Fruit fly (Drosophila melanogaster) whole organism, embryonic: ENCODE data around the gene CG13605.
A peak's percentile ranks its signal among the peaks of the same experiment; 100 is the strongest.

Experiments
- ATbp ChIP-seq: fragments of 200-800 bp; sonication (Bioruptor generic); optimal IDR thresholded peaks from 2 replicates; lab custom pipeline; 2017; ENCODE audit warnings: missing biosample characterization, mild to moderate bottlenecking, missing genetic modification characterization, missing genetic modification reagents
- Abd-B ChIP-seq: fragments of 200-800 bp; sonication (Bioruptor generic); optimal IDR thresholded peaks from 2 replicates; lab custom pipeline; 2018; ENCODE audit warnings: missing biosample characterization, mild to moderate bottlenecking, missing genetic modification characterization, moderate library complexity
- B-H2 ChIP-seq: fragments of 200-800 bp; sonication (Bioruptor generic); optimal IDR thresholded peaks from 2 replicates; lab custom pipeline; 2018; ENCODE audit warnings: missing biosample characterization, mild to moderate bottlenecking, missing genetic modification characterization
- CG10267 ChIP-seq: fragments of 200-800 bp; sonication (Bioruptor generic); optimal IDR thresholded peaks from 2 replicates; lab custom pipeline; 2018; ENCODE audit warnings: missing biosample characterization, mild to moderate bottlenecking, missing genetic modification characterization, moderate library complexity
- CG11504 ChIP-seq: fragments of 200-800 bp; sonication (Bioruptor generic); optimal IDR thresholded peaks from 3 replicates; lab custom pipeline; 2019; ENCODE audit warnings: missing biosample characterization, mild to moderate bottlenecking, missing genetic modification characterization, moderate library complexity
- CG12391 ChIP-seq: fragments of 200-800 bp; sonication (Bioruptor generic); optimal IDR thresholded peaks from 3 replicates; lab custom pipeline; 2018; ENCODE audit warnings: missing biosample characterization, mild to moderate bottlenecking, missing genetic modification characterization, moderate library complexity
- CG13424 ChIP-seq: fragments of 200-800 bp; sonication (Bioruptor generic); optimal IDR thresholded peaks from 2 replicates; lab custom pipeline; 2019; ENCODE audit warnings: missing biosample characterization, mild to moderate bottlenecking, missing genetic modification characterization, moderate library complexity
- CG14014 ChIP-seq: fragments of 200-800 bp; sonication (Bioruptor generic); IDR thresholded peaks from 2 replicates; pipeline ENCODE4 v1.3.6; 2022; ENCODE audit warnings: missing biosample characterization, missing genetic modification characterization
- CG15514 ChIP-seq: fragments of 200-800 bp; sonication (Bioruptor generic); optimal IDR thresholded peaks from 3 replicates; lab custom pipeline; 2017; ENCODE audit warnings: missing biosample characterization, missing genetic modification characterization, mild to moderate bottlenecking, moderate library complexity, missing genetic modification reagents
- CG17328 ChIP-seq: fragments of 200-800 bp; sonication (Bioruptor generic); IDR thresholded peaks from 2 replicates; pipeline ENCODE4 v1.3.6; 2022; ENCODE audit warnings: missing biosample characterization, missing genetic modification characterization
- CG17359 ChIP-seq: fragments of 200-800 bp; sonication (Bioruptor generic); optimal IDR thresholded peaks from 3 replicates; lab custom pipeline; 2018; ENCODE audit warnings: missing biosample characterization, mild to moderate bottlenecking, missing genetic modification characterization, moderate library complexity
- CG2678 ChIP-seq: fragments of 200-800 bp; sonication (Bioruptor generic); optimal IDR thresholded peaks from 3 replicates; lab custom pipeline; 2019; ENCODE audit warnings: missing biosample characterization, mild to moderate bottlenecking, missing genetic modification characterization, moderate library complexity
- CG2712 ChIP-seq: fragments of 200-800 bp; optimal IDR thresholded peaks from 3 replicates; lab custom pipeline; 2019; ENCODE audit warnings: missing biosample characterization, mild to moderate bottlenecking, missing genetic modification characterization, moderate library complexity
- CG32532 ChIP-seq: fragments of 200-800 bp; sonication (Bioruptor generic); IDR thresholded peaks from 2 replicates; pipeline ENCODE4 v1.3.6; 2022; ENCODE audit warnings: missing biosample characterization, missing genetic modification characterization
- CG34224 ChIP-seq: fragments of 200-800 bp; sonication (Bioruptor generic); IDR thresholded peaks from 3 replicates; pipeline ENCODE4 v1.3.6; 2022; ENCODE audit warnings: missing biosample characterization, missing genetic modification characterization; ENCODE audit not compliant: partially characterized antibody
- CG6175 ChIP-seq: fragments of 200-800 bp; sonication (Bioruptor generic); IDR thresholded peaks from 3 replicates; pipeline ENCODE4 v1.3.6; 2022; ENCODE audit warnings: missing biosample characterization, missing genetic modification characterization
- CG7839 ChIP-seq: fragments of 200-800 bp; sonication (Bioruptor generic); optimal IDR thresholded peaks from 3 replicates; lab custom pipeline; 2018; ENCODE audit warnings: missing biosample characterization, mild to moderate bottlenecking, missing genetic modification characterization, moderate library complexity
- CG8281 ChIP-seq: fragments of 200-800 bp; sonication (Bioruptor generic); optimal IDR thresholded peaks from 2 replicates; lab custom pipeline; 2018; ENCODE audit warnings: missing biosample characterization, mild to moderate bottlenecking, missing genetic modification characterization, moderate library complexity
- CG8290 ChIP-seq, 3 experiments: fragments of 200-800 bp; sonication (Bioruptor generic); optimal IDR thresholded peaks; 2 replicates each; lab custom pipeline; 2016 to 2019; ENCODE audit warnings: missing biosample characterization in 3 of 3, missing genetic modification characterization in 3 of 3, mild to moderate bottlenecking in 2 of 3, moderate library complexity in 1 of 3
- CG8359 ChIP-seq: fragments of 200-800 bp; sonication (Bioruptor generic); optimal IDR thresholded peaks from 2 replicates; lab custom pipeline; 2017; ENCODE audit warnings: missing biosample characterization, mild to moderate bottlenecking, missing genetic modification characterization, borderline replicate concordance
- CoRest ChIP-seq: fragments of 200-800 bp; sonication (Bioruptor generic); optimal IDR thresholded peaks from 3 replicates; lab custom pipeline; 2018; ENCODE audit warnings: missing biosample characterization, mild to moderate bottlenecking, missing genetic modification characterization, moderate library complexity
- D19B ChIP-seq: fragments of 200-800 bp; sonication (Bioruptor generic); optimal IDR thresholded peaks from 2 replicates; lab custom pipeline; 2017; ENCODE audit warnings: missing biosample characterization, mild to moderate bottlenecking, missing genetic modification characterization
- Dbx ChIP-seq: fragments of 200-800 bp; sonication (Bioruptor generic); IDR thresholded peaks from 3 replicates; pipeline ENCODE4 v1.3.6; 2022; ENCODE audit warnings: missing biosample characterization, missing genetic modification characterization
- E2f1 ChIP-seq: fragments of 200-800 bp; sonication (Bioruptor generic); IDR thresholded peaks from 2 replicates; pipeline ENCODE4 v1.3.6; 2022; ENCODE audit warnings: missing biosample characterization, missing genetic modification characterization
- Fer3 ChIP-seq: fragments of 200-800 bp; sonication (Bioruptor generic); optimal IDR thresholded peaks from 2 replicates; lab custom pipeline; 2018; ENCODE audit warnings: missing biosample characterization, mild to moderate bottlenecking, missing genetic modification characterization, moderate library complexity
- H2.0 ChIP-seq: fragments of 200-800 bp; sonication (Bioruptor generic); IDR thresholded peaks from 2 replicates; pipeline ENCODE4 v1.3.6; 2022; ENCODE audit warnings: missing biosample characterization, missing genetic modification characterization
- HLH54F ChIP-seq: fragments of 200-800 bp; sonication (Bioruptor generic); optimal IDR thresholded peaks from 3 replicates; lab custom pipeline; 2016; ENCODE audit warnings: missing biosample characterization, missing genetic modification characterization
- Myb ChIP-seq: fragments of 200-800 bp; sonication (Bioruptor generic); optimal IDR thresholded peaks from 2 replicates; lab custom pipeline; 2016; ENCODE audit warnings: missing biosample characterization, missing genetic modification characterization
- NK7.1 ChIP-seq: fragments of 200-800 bp; sonication (Bioruptor generic); optimal IDR thresholded peaks from 3 replicates; lab custom pipeline; 2016; ENCODE audit warnings: missing biosample characterization, missing genetic modification characterization
- Nf-YC ChIP-seq: fragments of 200-800 bp; optimal IDR thresholded peaks from 3 replicates; lab custom pipeline; 2019; ENCODE audit warnings: missing biosample characterization, mild to moderate bottlenecking, missing genetic modification characterization, moderate library complexity
- Sox102F ChIP-seq: fragments of 200-800 bp; sonication (Bioruptor generic); optimal IDR thresholded peaks from 2 replicates; lab custom pipeline; 2018; ENCODE audit warnings: missing biosample characterization, mild to moderate bottlenecking, missing genetic modification characterization, moderate library complexity
- Spps ChIP-seq: fragments of 200-800 bp; sonication (Bioruptor generic); optimal IDR thresholded peaks from 2 replicates; lab custom pipeline; 2018; ENCODE audit warnings: missing biosample characterization, mild to moderate bottlenecking, missing genetic modification characterization
- Ssrp ChIP-seq: fragments of 200-800 bp; sonication (Bioruptor generic); optimal IDR thresholded peaks from 2 replicates; lab custom pipeline; 2018; ENCODE audit warnings: missing biosample characterization, mild to moderate bottlenecking, missing genetic modification characterization, moderate library complexity
- Xbp1 ChIP-seq: fragments of 200-800 bp; sonication (Bioruptor generic); optimal IDR thresholded peaks from 3 replicates; lab custom pipeline; 2016; ENCODE audit warnings: missing biosample characterization, mild to moderate bottlenecking, missing genetic modification characterization
- bsh ChIP-seq, 2 experiments: fragments of 200-800 bp; sonication (Bioruptor generic); optimal IDR thresholded peaks; 2 replicates each; lab custom pipeline; 2017 to 2018; ENCODE audit warnings: mild to moderate bottlenecking in 2 of 2, missing biosample characterization in 2 of 2, missing genetic modification characterization in 2 of 2, moderate library complexity in 1 of 2
- cad ChIP-seq: fragments of >200 bp; optimal IDR thresholded peaks from 2 replicates; lab custom pipeline; 2017; ENCODE audit warnings: missing biosample characterization, missing genetic modification characterization
- ci ChIP-seq: fragments of 200-800 bp; sonication (Bioruptor generic); IDR thresholded peaks from 3 replicates; pipeline ENCODE4 v1.3.6; 2022; ENCODE audit warnings: missing biosample characterization, missing genetic modification characterization
- gcm ChIP-seq: fragments of 200-800 bp; sonication (Bioruptor generic); optimal IDR thresholded peaks from 2 replicates; lab custom pipeline; 2019; ENCODE audit warnings: missing biosample characterization, mild to moderate bottlenecking, missing genetic modification characterization, moderate library complexity
- gcm2 ChIP-seq: fragments of 200-800 bp; sonication (Bioruptor generic); optimal IDR thresholded peaks from 2 replicates; lab custom pipeline; 2016; ENCODE audit warnings: missing biosample characterization, missing genetic modification characterization
- grau ChIP-seq: fragments of 200-800 bp; optimal IDR thresholded peaks from 3 replicates; lab custom pipeline; 2019; ENCODE audit warnings: missing biosample characterization, mild to moderate bottlenecking, missing genetic modification characterization, moderate library complexity
- kay ChIP-seq: fragments of 200-800 bp; sonication (Bioruptor generic); optimal IDR thresholded peaks from 2 replicates; lab custom pipeline; 2016; ENCODE audit warnings: missing biosample characterization, missing genetic modification characterization
- lilli ChIP-seq: fragments of 200-800 bp; sonication (Bioruptor generic); optimal IDR thresholded peaks from 3 replicates; lab custom pipeline; 2016; ENCODE audit warnings: missing biosample characterization, missing genetic modification characterization
- lmd ChIP-seq: fragments of 200-800 bp; sonication (Bioruptor generic); IDR thresholded peaks from 2 replicates; pipeline ENCODE4 v1.3.6; 2022; ENCODE audit warnings: missing biosample characterization, missing genetic modification characterization
- otp ChIP-seq: fragments of 200-800 bp; sonication (Bioruptor generic); IDR thresholded peaks from 3 replicates; pipeline ENCODE4, ENCODE4 v1.3.6; 2022; ENCODE audit warnings: missing biosample characterization, missing genetic modification characterization
- pho ChIP-seq: fragments of 200-800 bp; sonication (Bioruptor generic); optimal IDR thresholded peaks from 2 replicates; lab custom pipeline; 2016; ENCODE audit warnings: missing biosample characterization, missing genetic modification characterization
- psq ChIP-seq: fragments of 200-800 bp; sonication (Bioruptor generic); optimal IDR thresholded peaks from 2 replicates; lab custom pipeline; 2017; ENCODE audit warnings: missing biosample characterization, missing genetic modification characterization
- seq ChIP-seq: fragments of 200-800 bp; sonication (Bioruptor generic); IDR thresholded peaks from 2 replicates; pipeline ENCODE4 v1.3.6; 2022; ENCODE audit warnings: missing biosample characterization, missing genetic modification characterization
- slou ChIP-seq: fragments of 200-800 bp; sonication (Bioruptor generic); optimal IDR thresholded peaks from 3 replicates; lab custom pipeline; 2016; ENCODE audit warnings: missing biosample characterization, missing genetic modification characterization
- zf30C ChIP-seq: fragments of 200-800 bp; sonication (Bioruptor generic); optimal IDR thresholded peaks from 3 replicates; lab custom pipeline; 2018; ENCODE audit warnings: missing biosample characterization, mild to moderate bottlenecking, missing genetic modification characterization

Gene CG13605

dm6 chr3R:24100717-24101116, 11.5 kb downstream of the CG13605 start (continued):
- no peak for TF ChIP-seq Spps (tag; lab: Kevin White, UChicago)
- no peak for TF ChIP-seq CG34224 (GFP tag; lab: Robert Waterston, UW)
- TF ChIP-seq E2f1 = 0 out of 2 replicates have a peak, but pooled peaks have one; percentile 16
- TF ChIP-seq ci (GFP tag; lab: Robert Waterston, UW) = peak; percentile 35; the same call in 1 of the 3 replicates
- TF ChIP-seq otp = 0 out of 3 replicates have a peak, but pooled peaks have one; percentile 36
- peak; percentile 9 for TF ChIP-seq CG13424 (tag; lab: Kevin White, UChicago)
- peak; percentile 21 for TF ChIP-seq Abd-B (GFP tag; lab: Kevin White, UChicago)
- peak; percentile 25 for TF ChIP-seq pho
- peak; percentile 34 for TF ChIP-seq grau (tag; lab: Kevin White, UChicago)
- no peak for TF ChIP-seq CG6175 (GFP tag; lab: Robert Waterston, UW)
- TF ChIP-seq H2.0 (GFP tag; lab: Robert Waterston, UW) = 0 out of 2 replicates have a peak, but pooled peaks have one; percentile 9
- peak; percentile 34 for TF ChIP-seq CG2712 (tag; lab: Kevin White, UChicago)
- peak; percentile 59 for TF ChIP-seq psq (GFP tag; lab: Kevin White, UChicago)
- TF ChIP-seq B-H2 (GFP tag; lab: Kevin White, UChicago) = no peak
- TF ChIP-seq CG10267 (tag; lab: Kevin White, UChicago) = no peak
- peak; percentile 42 for TF ChIP-seq CG7839
- TF ChIP-seq bsh (GFP tag; optimal IDR thresholded peaks at IDR 0.05; lab: Kevin White, UChicago) = peak in 1 of 2 experiments; percentile 14
- no peak for TF ChIP-seq ATbp (GFP tag; lab: Kevin White, UChicago)
- TF ChIP-seq Nf-YC (tag; lab: Kevin White, UChicago) = no peak
- 0 out of 2 replicates have a peak, but pooled peaks have one; percentile 12 for TF ChIP-seq CG14014 (GFP tag; lab: Robert Waterston, UW)
- TF ChIP-seq CG2678 (tag; lab: Kevin White, UChicago) = peak; percentile 28
- TF ChIP-seq CG8359 (GFP tag; lab: Kevin White, UChicago) = no peak
- TF ChIP-seq CoRest (tag; lab: Kevin White, UChicago) = peak; percentile 21
- peak; percentile 49 for TF ChIP-seq lilli
- TF ChIP-seq Xbp1 (GFP tag; lab: Kevin White, UChicago) = peak; percentile 46
- no peak for TF ChIP-seq zf30C (GFP tag; lab: Kevin White, UChicago)
- TF ChIP-seq D19B (GFP tag; lab: Kevin White, UChicago) = peak; percentile 94
- TF ChIP-seq CG8290 (GFP tag; optimal IDR thresholded peaks at IDR 0.05; lab: Kevin White, UChicago) = no peak
- peak in 1 of 2 experiments; percentile 2 for TF ChIP-seq CG8290 (tag; optimal IDR thresholded peaks at IDR 0.05; lab: Kevin White, UChicago)
- peak; percentile 8 for TF ChIP-seq kay (GFP tag; lab: Kevin White, UChicago)
- peak; percentile 34; the same call in 1 of the 2 replicates for TF ChIP-seq lmd (GFP tag; lab: Robert Waterston, UW)
- no peak for TF ChIP-seq gcm2 (GFP tag; lab: Kevin White, UChicago)
- no peak for TF ChIP-seq slou (GFP tag; lab: Kevin White, UChicago)
- TF ChIP-seq Dbx (GFP tag; lab: Robert Waterston, UW) = no peak
- TF ChIP-seq HLH54F (GFP tag; lab: Kevin White, UChicago) = peak; percentile 6
- TF ChIP-seq CG32532 (GFP tag; lab: Robert Waterston, UW) = peak; percentile 65
- peak; percentile 37 for TF ChIP-seq Sox102F (GFP tag; lab: Kevin White, UChicago)
- TF ChIP-seq CG15514 = no peak
- no peak for TF ChIP-seq cad
- peak; percentile 43 for TF ChIP-seq CG17359 (tag; lab: Kevin White, UChicago)
- no peak for TF ChIP-seq gcm (GFP tag; lab: Kevin White, UChicago)
- no peak for TF ChIP-seq Ssrp (tag; lab: Kevin White, UChicago)
- no peak for TF ChIP-seq NK7.1 (GFP tag; lab: Kevin White, UChicago)
- TF ChIP-seq Myb = peak; percentile 2
- peak; percentile 3 for TF ChIP-seq Fer3 (tag; lab: Kevin White, UChicago)
- TF ChIP-seq CG17328 (GFP tag; lab: Robert Waterston, UW) = no peak
- TF ChIP-seq CG8281 (tag; lab: Kevin White, UChicago) = no peak
- peak; percentile 36 for TF ChIP-seq CG11504
- TF ChIP-seq CG12391 (tag; lab: Kevin White, UChicago) = peak; percentile 9
- no peak for TF ChIP-seq seq (GFP tag; lab: Robert Waterston, UW)
